Worm (Caenorhabditis elegans) whole organism, L4 larva: Measurements from ENCODE around the gene D2024.1.

Experiments
- D1046.2 ChIP-seq: fragments of 200-800 bp; sonication (Bioruptor generic); IDR thresholded peaks from 2 replicates; pipeline ENCODE4 v1.3.6; 2022; ENCODE audit warnings: missing genetic modification characterization, missing compliant biosample characterization
- F49E8.2 ChIP-seq: sonication (generic microtip); optimal IDR thresholded peaks from 2 replicates; lab custom pipeline; 2016; ENCODE audit warnings: missing compliant biosample characterization, mild to moderate bottlenecking, missing genetic modification characterization, borderline replicate concordance
- T26A8.4 ChIP-seq: fragments of 200-800 bp; sonication (Bioruptor generic); IDR thresholded peaks from 2 replicates; pipeline ENCODE4 v1.3.6; 2022; ENCODE audit warnings: missing genetic modification characterization, missing compliant biosample characterization
- Y48G9A.11 ChIP-seq: fragments of 200-800 bp; sonication (Bioruptor generic); IDR thresholded peaks from 2 replicates; pipeline ENCODE4 v1.3.6; 2022; ENCODE audit warnings: missing genetic modification reagents, missing genetic modification characterization, missing compliant biosample characterization
- ZK337.2 ChIP-seq: fragments of 200-800 bp; sonication (Bioruptor generic); IDR thresholded peaks from 2 replicates; pipeline ENCODE4 v1.3.6; 2022; ENCODE audit warnings: missing genetic modification reagents, missing genetic modification characterization, missing compliant biosample characterization
- ZK546.5 ChIP-seq, 2 experiments: sonication (generic microtip); optimal IDR thresholded peaks; 2 replicates each; lab custom pipeline; 2017; ENCODE audit warnings: missing biosample characterization in 2 of 2, missing genetic modification characterization in 2 of 2
- ceh-28 ChIP-seq: fragments of 150-350 bp; optimal IDR thresholded peaks from 2 replicates; lab custom pipeline; 2014; ENCODE audit warnings: missing biosample characterization, missing genetic modification reagents, missing genetic modification characterization
- ceh-32 ChIP-seq: sonication (generic microtip); optimal IDR thresholded peaks from 2 replicates; lab custom pipeline; 2016; ENCODE audit warnings: mild to moderate bottlenecking, missing genetic modification characterization, missing compliant biosample characterization; ENCODE audit not compliant: poor library complexity
- ceh-62 ChIP-seq: sonication (generic microtip); optimal IDR thresholded peaks from 2 replicates; lab custom pipeline; 2017; ENCODE audit warnings: missing biosample characterization, missing genetic modification characterization
- daf-16 ChIP-seq, 3 experiments: sonication (generic microtip); optimal IDR thresholded peaks; 2 replicates each; lab custom pipeline; 2016 to 2017; ENCODE audit warnings: missing genetic modification characterization in 3 of 3, missing genetic modification reagents in 3 of 3, mild to moderate bottlenecking in 2 of 3, missing compliant biosample characterization in 2 of 3, missing biosample characterization in 1 of 3, moderate library complexity in 1 of 3
- daf-19 ChIP-seq: fragments of 200-800 bp; sonication (Bioruptor generic); conservative IDR thresholded peaks from 2 replicates; pipeline ENCODE4 v1.3.6; 2022; ENCODE audit warnings: missing genetic modification characterization, missing compliant biosample characterization
- dmd-6 ChIP-seq: fragments of 200-800 bp; sonication (Bioruptor generic); IDR thresholded peaks from 2 replicates; pipeline ENCODE4 v1.3.6; 2022; ENCODE audit warnings: missing genetic modification reagents, missing genetic modification characterization, missing compliant biosample characterization
- dmd-9 ChIP-seq: fragments of 200-800 bp; sonication (Bioruptor generic); IDR thresholded peaks from 2 replicates; pipeline ENCODE4 v1.3.6; 2022; ENCODE audit warnings: missing genetic modification reagents, missing genetic modification characterization, missing compliant biosample characterization
- duxl-1 ChIP-seq: sonication (generic microtip); optimal IDR thresholded peaks from 2 replicates; lab custom pipeline; 2016; ENCODE audit warnings: mild to moderate bottlenecking, missing genetic modification characterization, moderate library complexity, missing compliant biosample characterization; ENCODE audit not compliant: poor library complexity
- hlh-11 ChIP-seq: fragments of 200-800 bp; sonication (Bioruptor generic); optimal IDR thresholded peaks from 2 replicates; lab custom pipeline; 2018; ENCODE audit warnings: mild to moderate bottlenecking, missing genetic modification characterization, missing compliant biosample characterization
- hlh-30 ChIP-seq: sonication (generic microtip); optimal IDR thresholded peaks from 2 replicates; lab custom pipeline; 2017; ENCODE audit warnings: antibody characterized with exemption, mild to moderate bottlenecking, missing genetic modification characterization, missing compliant biosample characterization; ENCODE audit not compliant: insufficient read depth
- hmg-1.1 ChIP-seq: fragments of 200-800 bp; sonication (Bioruptor generic); IDR thresholded peaks from 2 replicates; pipeline ENCODE4 v1.3.6; 2022; ENCODE audit warnings: missing genetic modification reagents, missing genetic modification characterization, missing compliant biosample characterization
- jun-1 ChIP-seq: fragments of 150-350 bp; optimal IDR thresholded peaks from 2 replicates; lab custom pipeline; 2014; ENCODE audit warnings: missing biosample characterization, missing genetic modification reagents, missing genetic modification characterization
- lim-7 ChIP-seq: fragments of 200-800 bp; sonication (Bioruptor generic); IDR thresholded peaks from 2 replicates; pipeline ENCODE4 v1.3.6; 2022; ENCODE audit warnings: missing genetic modification characterization, missing compliant biosample characterization
- lin-1 ChIP-seq: fragments of 200-800 bp; sonication (Bioruptor generic); IDR thresholded peaks from 2 replicates; pipeline ENCODE4 v1.3.6; 2022; ENCODE audit warnings: missing genetic modification reagents, missing genetic modification characterization, missing compliant biosample characterization
- lin-38 ChIP-seq: fragments of 200-800 bp; sonication (Bioruptor generic); IDR thresholded peaks from 2 replicates; pipeline ENCODE4 v1.3.6; 2022; ENCODE audit warnings: missing genetic modification reagents, missing genetic modification characterization, missing compliant biosample characterization
- lsy-2 ChIP-seq, 2 experiments: fragments of 150-350 bp in 1 of 2; sonication (generic microtip) in 1 of 2; optimal IDR thresholded peaks; 2 replicates each; lab custom pipeline; 2014 to 2017; ENCODE audit warnings: missing biosample characterization in 2 of 2, missing genetic modification characterization in 2 of 2
- mdl-1 ChIP-seq, 2 experiments: fragments of 150-350 bp in 1 of 2; sonication (generic microtip) in 1 of 2; optimal IDR thresholded peaks; 2 replicates each; lab custom pipeline; 2014 to 2017; ENCODE audit warnings: missing biosample characterization in 2 of 2, missing genetic modification characterization in 2 of 2
- mes-2 ChIP-seq: sonication (generic microtip); optimal IDR thresholded peaks from 2 replicates; lab custom pipeline; 2016; ENCODE audit warnings: missing genotype, mild to moderate bottlenecking, missing genetic modification characterization, missing compliant biosample characterization; ENCODE audit not compliant: poor library complexity, severe bottlenecking
- mxl-3 ChIP-seq: fragments of 200-800 bp; sonication (Bioruptor generic); optimal IDR thresholded peaks from 2 replicates; lab custom pipeline; 2018; ENCODE audit warnings: mild to moderate bottlenecking, missing genetic modification characterization, missing compliant biosample characterization
- nhr-10 ChIP-seq: fragments of 150-350 bp; optimal IDR thresholded peaks from 2 replicates; lab custom pipeline; 2014; ENCODE audit warnings: missing biosample characterization, missing genetic modification characterization
- nhr-11 ChIP-seq: fragments of 150-350 bp; optimal IDR thresholded peaks from 2 replicates; lab custom pipeline; 2014; ENCODE audit warnings: missing biosample characterization, missing genetic modification characterization
- nhr-28 ChIP-seq: fragments of 150-350 bp; optimal IDR thresholded peaks from 2 replicates; lab custom pipeline; 2014; ENCODE audit warnings: missing biosample characterization, missing genetic modification characterization
- nhr-48 ChIP-seq: sonication (generic microtip); optimal IDR thresholded peaks from 2 replicates; lab custom pipeline; 2016; ENCODE audit warnings: mild to moderate bottlenecking, missing genetic modification characterization, missing compliant biosample characterization
- nhr-76 ChIP-seq: fragments of 150-350 bp; optimal IDR thresholded peaks from 2 replicates; lab custom pipeline; 2014; ENCODE audit warnings: missing biosample characterization, missing genetic modification characterization
- nhr-77 ChIP-seq: fragments of 150-350 bp; optimal IDR thresholded peaks from 2 replicates; lab custom pipeline; 2014; ENCODE audit warnings: missing biosample characterization, missing genetic modification characterization
- pha-4 ChIP-seq, 2 experiments: fragments of 150-350 bp in 1 of 2; fragments of 200-800 bp in 1 of 2; sonication (Bioruptor generic) in 1 of 2; IDR thresholded peaks in 1 of 2; optimal IDR thresholded peaks in 1 of 2; 2 replicates each; pipeline versions ENCODE4 v1.3.6 to Lab custom; 2014 to 2022; ENCODE audit warnings: missing genetic modification characterization in 2 of 2, missing genetic modification reagents in 2 of 2, missing biosample characterization in 1 of 2, missing compliant biosample characterization in 1 of 2
- php-3 ChIP-seq: fragments of 200-800 bp; sonication (Bioruptor generic); IDR thresholded peaks from 2 replicates; pipeline ENCODE4 v1.3.6; 2022; ENCODE audit warnings: missing genetic modification reagents, missing genetic modification characterization, missing compliant biosample characterization
- rbr-2 ChIP-seq: sonication (generic microtip); optimal IDR thresholded peaks from 2 replicates; lab custom pipeline; 2016; ENCODE audit warnings: missing genotype, missing genetic modification characterization, missing compliant biosample characterization
- sdz-12 ChIP-seq: fragments of 200-800 bp; sonication (Bioruptor generic); optimal IDR thresholded peaks from 2 replicates; lab custom pipeline; 2018; ENCODE audit warnings: mild to moderate bottlenecking, missing genetic modification characterization, missing compliant biosample characterization
- snpc-4 ChIP-seq: fragments of 150-350 bp; optimal IDR thresholded peaks from 2 replicates; lab custom pipeline; 2014; ENCODE audit warnings: missing biosample characterization, missing genetic modification characterization
- spr-1 ChIP-seq: sonication (generic microtip); optimal IDR thresholded peaks from 2 replicates; lab custom pipeline; 2016; ENCODE audit warnings: mild to moderate bottlenecking, missing genetic modification characterization, missing compliant biosample characterization
- tra-1 ChIP-seq: fragments of 200-800 bp; sonication (Bioruptor generic); IDR thresholded peaks from 2 replicates; pipeline ENCODE4 v1.3.6; 2022; ENCODE audit warnings: missing genetic modification reagents, missing genetic modification characterization, missing compliant biosample characterization
- unc-39 ChIP-seq: sonication (generic microtip); optimal IDR thresholded peaks from 2 replicates; lab custom pipeline; 2017; ENCODE audit warnings: missing biosample characterization, missing genetic modification characterization
- unc-62 ChIP-seq, 3 experiments: fragments of 150-350 bp in 1 of 3; sonication (generic microtip); optimal IDR thresholded peaks in 2 of 3; peaks in 1 of 3; 1 replicate in 1 of 3; 2 replicates in 2 of 3; lab custom pipeline; 2014 to 2017; ENCODE audit warnings: missing biosample characterization in 3 of 3, missing genetic modification characterization in 3 of 3, missing genetic modification reagents in 3 of 3, missing genotype in 1 of 3
- zag-1 ChIP-seq: fragments of 150-350 bp; optimal IDR thresholded peaks from 2 replicates; lab custom pipeline; 2014; ENCODE audit warnings: missing biosample characterization, missing genetic modification characterization
- zfp-2 ChIP-seq: sonication (generic microtip); optimal IDR thresholded peaks from 2 replicates; lab custom pipeline; 2016; ENCODE audit warnings: mild to moderate bottlenecking, missing genetic modification characterization, missing compliant biosample characterization
- zip-2 ChIP-seq: fragments of 150-350 bp; optimal IDR thresholded peaks from 2 replicates; lab custom pipeline; 2014; ENCODE audit warnings: missing biosample characterization, missing genetic modification characterization
- ztf-7 ChIP-seq: fragments of 150-350 bp; optimal IDR thresholded peaks from 2 replicates; lab custom pipeline; 2014; ENCODE audit warnings: missing biosample characterization, missing genetic modification characterization

D2024.1 gene

DNA sequence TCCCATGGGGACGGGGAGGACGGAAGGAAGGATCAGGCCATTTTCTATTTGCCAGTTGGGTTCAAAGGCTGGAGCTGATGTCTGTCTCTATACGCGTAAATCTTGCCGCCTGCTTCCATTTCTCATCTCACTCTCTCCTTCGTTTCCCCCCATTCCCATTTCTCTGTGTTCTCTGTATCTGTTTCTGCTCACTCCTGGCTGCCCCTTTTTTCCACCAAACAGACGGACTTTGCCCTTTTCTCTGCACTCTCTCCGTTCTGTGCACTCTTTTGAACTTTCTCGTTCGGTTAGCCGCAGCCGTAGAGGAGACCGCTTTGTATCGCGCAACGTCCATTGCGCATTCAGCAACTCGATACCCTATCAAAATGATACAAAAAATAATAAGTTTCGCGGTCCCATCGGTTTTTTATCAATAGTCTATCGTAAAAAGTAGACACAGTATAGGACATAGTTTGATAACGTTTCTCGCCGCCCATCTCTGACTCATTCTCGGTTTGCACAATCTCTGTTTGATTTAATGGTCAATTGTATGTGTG lies 11.9 kb upstream of the D2024.1 start (continued):
- TF ChIP-seq Y48G9A.11: no peak
- no peak for TF ChIP-seq ztf-7 (tag; lab: Kevin White, UChicago)
- TF ChIP-seq D1046.2 (GFP tag; lab: Robert Waterston, UW): no peak
- no peak for TF ChIP-seq zag-1 (tag; lab: Kevin White, UChicago)
- TF ChIP-seq snpc-4 (tag; lab: Kevin White, UChicago): no peak
- TF ChIP-seq lsy-2 (tag; optimal IDR thresholded peaks at IDR 0.05; lab: Kevin White, UChicago): peak; percentile 9 to 56
- TF ChIP-seq nhr-11 (tag; lab: Kevin White, UChicago): peak; percentile 57
- no peak for TF ChIP-seq daf-19
- TF ChIP-seq mdl-1 (tag; optimal IDR thresholded peaks at IDR 0.05; lab: Kevin White, UChicago): peak in 1 of 2 experiments; percentile 19
- TF ChIP-seq lim-7 (GFP tag; lab: Robert Waterston, UW): 0 out of 2 replicates have a peak, but pooled peaks have one; percentile 27
- TF ChIP-seq ceh-62 (tag; lab: Kevin White, UChicago): no peak
- TF ChIP-seq dmd-6 (GFP tag; lab: Robert Waterston, UW): peak; percentile 69; the same call in 1 of the 2 replicates
- TF ChIP-seq rbr-2: peak; percentile 64

DNA sequence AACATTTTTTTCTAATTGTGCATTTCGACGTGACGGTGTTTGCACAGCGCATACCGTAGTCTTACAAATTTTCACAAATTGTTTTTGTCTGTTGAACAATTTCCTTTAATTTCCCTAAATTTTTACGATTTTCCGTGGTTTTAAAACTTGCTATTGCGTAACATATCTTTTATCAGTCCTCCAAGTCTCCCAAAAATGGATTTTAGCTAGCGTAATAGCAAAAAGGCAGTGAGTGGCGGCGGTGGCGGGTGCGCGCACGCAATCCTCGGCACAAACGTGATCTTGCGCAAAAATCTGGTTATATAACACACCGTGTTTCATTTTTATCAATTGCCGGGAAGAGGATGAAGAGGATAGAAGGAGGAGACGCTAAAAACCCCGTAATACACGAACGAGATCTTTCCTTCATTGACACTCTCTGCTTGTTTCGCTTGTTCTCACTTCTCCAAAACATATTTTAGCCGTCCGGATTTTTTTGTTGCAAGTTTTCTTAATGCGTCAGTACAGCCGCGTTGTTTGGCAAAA lies 11.0 kb upstream of the D2024.1 start:
- no peak for TF ChIP-seq sdz-12 (GFP tag; lab: Kevin White, UChicago)
- TF ChIP-seq mes-2 (tag; lab: Kevin White, UChicago): no peak
- no peak for TF ChIP-seq pha-4 (GFP tag; IDR thresholded peaks at IDR 0.05; lab: Robert Waterston, UW)
- no peak for TF ChIP-seq pha-4 (tag; optimal IDR thresholded peaks at IDR 0.05; lab: Kevin White, UChicago)
- TF ChIP-seq unc-39 (tag; lab: Kevin White, UChicago): no peak
- TF ChIP-seq tra-1 (GFP tag; lab: Robert Waterston, UW): no peak
- TF ChIP-seq nhr-48 (tag; lab: Kevin White, UChicago): peak; percentile 31
- peak in 1 of 2 experiments; percentile 17 for TF ChIP-seq unc-62 (GFP tag; optimal IDR thresholded peaks at IDR 0.05 in 1 of 2; lab: Kevin White, UChicago)
- TF ChIP-seq unc-62 (tag; optimal IDR thresholded peaks at IDR 0.05; lab: Kevin White, UChicago): no peak
- peak in 1 of 2 experiments; percentile 26 for TF ChIP-seq lsy-2 (tag; optimal IDR thresholded peaks at IDR 0.05; lab: Kevin White, UChicago)
- TF ChIP-seq T26A8.4 (GFP tag; lab: Robert Waterston, UW): no peak
- no peak for TF ChIP-seq lim-7 (GFP tag; lab: Robert Waterston, UW)
- TF ChIP-seq ceh-32 (tag; lab: Kevin White, UChicago): no peak
- TF ChIP-seq hlh-11 (tag; lab: Kevin White, UChicago): peak; percentile 20
- TF ChIP-seq php-3: 0 out of 2 replicates have a peak, but pooled peaks have one; percentile 7
- TF ChIP-seq daf-16 (GFP tag; optimal IDR thresholded peaks at IDR 0.05; lab: Kevin White, UChicago): no peak
- TF ChIP-seq daf-16 (tag; optimal IDR thresholded peaks at IDR 0.05; lab: Kevin White, UChicago): no peak
- TF ChIP-seq nhr-10: no peak
- no peak for TF ChIP-seq zfp-2
- no peak for TF ChIP-seq nhr-77 (tag; lab: Kevin White, UChicago)
- no peak for TF ChIP-seq F49E8.2 (tag; lab: Kevin White, UChicago)
- peak; percentile 52 for TF ChIP-seq mxl-3 (GFP tag; lab: Kevin White, UChicago)
- TF ChIP-seq ZK337.2 (GFP tag; lab: Robert Waterston, UW): no peak
- no peak for TF ChIP-seq spr-1 (tag; lab: Kevin White, UChicago)

- TF ChIP-seq dmd-9 (GFP tag; lab: Robert Waterston, UW) (no peak), daf-16 (GFP tag; optimal IDR thresholded peaks at IDR 0.05; lab: Kevin White, UChicago) (no peak), daf-16 (tag; optimal IDR thresholded peaks at IDR 0.05; lab: Kevin White, UChicago) (peak; percentile 51), ceh-32 (tag; lab: Kevin White, UChicago) (no peak), nhr-76 (tag; lab: Kevin White, UChicago) (no peak), ZK546.5 (tag; optimal IDR thresholded peaks at IDR 0.05; lab: Kevin White, UChicago) (no peak), nhr-28 (peak; percentile 67), jun-1 (no peak), ceh-28 (no peak), lin-38 (GFP tag; lab: Robert Waterston, UW) (no peak), daf-19 (no peak), hlh-11 (tag; lab: Kevin White, UChicago) (peak; percentile 15), zip-2 (no peak), rbr-2 (no peak), hmg-1.1 (GFP tag; lab: Robert Waterston, UW) (no peak), duxl-1 (tag; lab: Kevin White, UChicago) (no peak), lin-1 (GFP tag; lab: Robert Waterston, UW) (peak; percentile 65; the same call in 1 of the 2 replicates), hlh-30 (tag; lab: Kevin White, UChicago) (no peak)
Measured at ce11 chrIV:7237668-7238214, 9.6 kb upstream of the D2024.1 start, which contains the start of gene elo-3. Gene elo-3, plus strand, starts transcription at chrIV:7237718.
